In genomic region chrII:9057035-9057668, ce11 we compare ENCODE assay signal across 3 worm cellular contexts.
TF ChIP-seq lines count a peak whose summit lies in the region.

TSS of gene rpl-32 (minus strand) at chrII:9057085.

TF ChIP-seq in whole organism, L1 larva, 84 proteins besides CTCF, POLR2A, EP300 and RAD21 (continued from another document and continues in another):
- TF ChIP-seq nhr-77 (tag; optimal IDR thresholded peaks at IDR 0.05; lab: Kevin White, UChicago) (peak; percentile 69), grh-1 (GFP tag; IDR thresholded peaks at IDR 0.05; lab: Robert Waterston, UW) (no peak), ets-5 (GFP tag; IDR thresholded peaks at IDR 0.05; lab: Robert Waterston, UW) (no peak), snpc-4 (tag; optimal IDR thresholded peaks at IDR 0.05; lab: Kevin White, UChicago) (peak; percentile 73), xbp-1 (tag; optimal IDR thresholded peaks at IDR 0.05; lab: Kevin White, UChicago) (peak; percentile 78), lin-13 (GFP tag; optimal IDR thresholded peaks at IDR 0.05; lab: Kevin White, UChicago) (peak; percentile 56), tlp-1 (tag; optimal IDR thresholded peaks at IDR 0.05; lab: Kevin White, UChicago) (no peak), mep-1 (tag; optimal IDR thresholded peaks at IDR 0.05; lab: Kevin White, UChicago) (peak; percentile 92), sup-37 (GFP tag; optimal IDR thresholded peaks at IDR 0.05; lab: Kevin White, UChicago) (no peak), pag-3 (tag; optimal IDR thresholded peaks at IDR 0.05; lab: Kevin White, UChicago; ENCODE audit: borderline replicate concordance, insufficient read depth) (no peak), dpl-1 (GFP tag; optimal IDR thresholded peaks at IDR 0.05; lab: Kevin White, UChicago) (peak; percentile 63 to 80 (median 76)), ceh-88 (GFP tag; IDR thresholded peaks at IDR 0.05; lab: Robert Waterston, UW) (peak; percentile 29; the same call in 1 of the 2 replicates), mdl-1 (tag; optimal IDR thresholded peaks at IDR 0.05; lab: Kevin White, UChicago) (peak in 1 of 2 experiments; percentile 69), swsn-7 (tag; optimal IDR thresholded peaks at IDR 0.05; lab: Kevin White, UChicago) (peak; percentile 67), aly-2 (tag; optimal IDR thresholded peaks at IDR 0.05; lab: Kevin White, UChicago) (no peak), mab-9 (GFP tag; IDR thresholded peaks at IDR 0.05; lab: Robert Waterston, UW) (no peak), zag-1 (tag; optimal IDR thresholded peaks at IDR 0.05; lab: Kevin White, UChicago) (no peak), blmp-1 (tag; optimal IDR thresholded peaks at IDR 0.05; lab: Kevin White, UChicago) (peak; percentile 78), zip-4 (GFP tag; optimal IDR thresholded peaks at IDR 0.05; lab: Kevin White, UChicago) (no peak), hpl-2 (GFP tag; optimal IDR thresholded peaks at IDR 0.05; lab: Kevin White, UChicago) (peak; percentile 42), sox-4 (tag; optimal IDR thresholded peaks at IDR 0.05; lab: Kevin White, UChicago) (no peak), skn-1 (tag; optimal IDR thresholded peaks at IDR 0.05; lab: Kevin White, UChicago) (peak; percentile 89), lsy-2 (tag; optimal IDR thresholded peaks at IDR 0.05; lab: Kevin White, UChicago) (peak; percentile 78 to 92), Y116A8C.19 (tag; optimal IDR thresholded peaks at IDR 0.05; lab: Kevin White, UChicago; ENCODE audit: borderline replicate concordance) (no peak), vab-15 (tag; optimal IDR thresholded peaks at IDR 0.05; lab: Kevin White, UChicago) (peak; percentile 64), ces-1 (GFP tag; optimal IDR thresholded peaks at IDR 0.05; lab: Kevin White, UChicago) (no peak), nhr-85 (tag; lab: Kevin White, UChicago) (peak; percentile 88), hlh-4 (tag; optimal IDR thresholded peaks at IDR 0.05; lab: Kevin White, UChicago) (no peak), lin-35 (GFP tag; optimal IDR thresholded peaks at IDR 0.05; lab: Kevin White, UChicago) (peak; percentile 76 to 90), unc-86 (tag; optimal IDR thresholded peaks at IDR 0.05; lab: Kevin White, UChicago) (peak; percentile 42), pax-3 (tag; optimal IDR thresholded peaks at IDR 0.05; lab: Kevin White, UChicago) (no peak), isw-1 (GFP tag; IDR thresholded peaks at IDR 0.05; lab: Robert Waterston, UW) (peak; percentile 69), nhr-90 (tag; optimal IDR thresholded peaks at IDR 0.05; lab: Kevin White, UChicago; ENCODE audit: poor library complexity) (peak; percentile 61), nhr-20 (tag; optimal IDR thresholded peaks at IDR 0.05; lab: Kevin White, UChicago) (peak; percentile 76), fos-1 (tag; optimal IDR thresholded peaks at IDR 0.05; lab: Kevin White, UChicago) (peak; percentile 58), lin-14 (GFP tag; optimal IDR thresholded peaks at IDR 0.05; lab: Kevin White, UChicago) (peak; percentile 87), ama-1 (optimal IDR thresholded peaks at IDR 0.05; lab: Kevin White, UChicago) (peak; percentile 51), efl-1 (optimal IDR thresholded peaks at IDR 0.05; lab: Kevin White, UChicago) (peak; percentile 74 to 80), efl-1 (GFP tag; optimal IDR thresholded peaks at IDR 0.05 in 1 of 2; lab: Kevin White, UChicago) (peak; percentile 74 to 97), ceh-90 (tag; optimal IDR thresholded peaks at IDR 0.05; lab: Kevin White, UChicago) (no peak), lin-39 (tag; optimal IDR thresholded peaks at IDR 0.05; lab: Kevin White, UChicago) (peak; percentile 53), dsc-1 (tag; optimal IDR thresholded peaks at IDR 0.05; lab: Kevin White, UChicago) (peak; percentile 45), snu-23 (GFP tag; optimal IDR thresholded peaks at IDR 0.05; lab: Kevin White, UChicago) (peak; percentile 82), nhr-28 (tag; optimal IDR thresholded peaks at IDR 0.05; lab: Kevin White, UChicago) (no peak)

TF ChIP-seq in whole organism, L3 larva, 47 proteins besides CTCF, POLR2A, EP300 and RAD21 (continued from another document):
- TF ChIP-seq ZK546.5 (tag; optimal IDR thresholded peaks at IDR 0.05; lab: Kevin White, UChicago) (no peak), egl-5 (tag; optimal IDR thresholded peaks at IDR 0.05; lab: Kevin White, UChicago) (peak; percentile 68), sea-2 (GFP tag; optimal IDR thresholded peaks at IDR 0.05; lab: Kevin White, UChicago) (no peak), elt-2 (tag; optimal IDR thresholded peaks at IDR 0.05; lab: Kevin White, UChicago) (peak; percentile 44), daf-12 (tag; optimal IDR thresholded peaks at IDR 0.05; lab: Kevin White, UChicago) (no peak), zag-1 (tag; optimal IDR thresholded peaks at IDR 0.05; lab: Kevin White, UChicago) (no peak), R02D3.7 (tag; optimal IDR thresholded peaks at IDR 0.05; lab: Kevin White, UChicago) (peak; percentile 30), egl-27 (tag; optimal IDR thresholded peaks at IDR 0.05; lab: Kevin White, UChicago) (no peak), elt-3 (tag; optimal IDR thresholded peaks at IDR 0.05; lab: Kevin White, UChicago) (no peak), nhr-11 (tag; optimal IDR thresholded peaks at IDR 0.05; lab: Kevin White, UChicago) (peak; percentile 14), hmg-11 (tag; optimal IDR thresholded peaks at IDR 0.05; lab: Kevin White, UChicago) (peak; percentile 35), nhr-23 (tag; optimal IDR thresholded peaks at IDR 0.05; lab: Kevin White, UChicago) (peak; percentile 90), skn-1 (tag; optimal IDR thresholded peaks at IDR 0.05; lab: Kevin White, UChicago) (peak; percentile 16), nhr-67 (tag; optimal IDR thresholded peaks at IDR 0.05; lab: Kevin White, UChicago) (no peak), nhr-77 (tag; optimal IDR thresholded peaks at IDR 0.05; lab: Kevin White, UChicago) (no peak), eor-1 (tag; optimal IDR thresholded peaks at IDR 0.05; lab: Kevin White, UChicago) (no peak), ceh-82 (tag; optimal IDR thresholded peaks at IDR 0.05; lab: Kevin White, UChicago) (no peak), mdl-1 (tag; optimal IDR thresholded peaks at IDR 0.05; lab: Kevin White, UChicago) (no peak), pha-4 (tag; optimal IDR thresholded peaks at IDR 0.05; lab: Kevin White, UChicago) (peak; percentile 94), nhr-12 (tag; optimal IDR thresholded peaks at IDR 0.05; lab: Kevin White, UChicago) (no peak), tbx-2 (tag; optimal IDR thresholded peaks at IDR 0.05; lab: Kevin White, UChicago) (peak; percentile 10), fkh-10 (GFP tag; optimal IDR thresholded peaks at IDR 0.05; lab: Kevin White, UChicago) (no peak), aly-2 (tag; optimal IDR thresholded peaks at IDR 0.05; lab: Kevin White, UChicago) (no peak), nhr-28 (tag; optimal IDR thresholded peaks at IDR 0.05; lab: Kevin White, UChicago) (no peak), ztf-11 (tag; optimal IDR thresholded peaks at IDR 0.05; lab: Kevin White, UChicago) (no peak), mml-1 (tag; optimal IDR thresholded peaks at IDR 0.05; lab: Kevin White, UChicago) (no peak), ama-1 (optimal IDR thresholded peaks at IDR 0.05; lab: Kevin White, UChicago) (peak; percentile 53), nfya-1 (tag; optimal IDR thresholded peaks at IDR 0.05; lab: Kevin White, UChicago; ENCODE audit: insufficient read depth) (peak; percentile 91)

TF ChIP-seq in whole organism, young adult, 124 proteins besides CTCF, POLR2A, EP300 and RAD21 (continued from another document):
- TF ChIP-seq madf-6 (GFP tag; IDR thresholded peaks at IDR 0.05; lab: Robert Waterston, UW) (peak; percentile 63; the same call in 1 of the 2 replicates), B0019.2 (GFP tag; conservative IDR thresholded peaks at IDR 0.05; lab: Robert Waterston, UW) (peak; percentile 52; the same call in 1 of the 2 replicates), hmg-1.2 (GFP tag; IDR thresholded peaks at IDR 0.05; lab: Robert Waterston, UW) (peak; percentile 91), ceh-27 (GFP tag; optimal IDR thresholded peaks at IDR 0.05; lab: Kevin White, UChicago) (peak; percentile 30), unc-62 (GFP tag; optimal IDR thresholded peaks at IDR 0.05; lab: Kevin White, UChicago) (no peak), Y53F4B.3 (GFP tag; IDR thresholded peaks at IDR 0.05; lab: Robert Waterston, UW) (no peak), ceh-58 (GFP tag; IDR thresholded peaks at IDR 0.05; lab: Robert Waterston, UW) (no peak), chd-7 (tag; optimal IDR thresholded peaks at IDR 0.05; lab: Kevin White, UChicago) (no peak), B0336.3 (GFP tag; IDR thresholded peaks at IDR 0.05; lab: Robert Waterston, UW) (no peak)
TF ChIP-seq in whole organism, young adult: peak in this region for 35.
